Fruit fly (Drosophila melanogaster) whole organism, prepupa: ENCODE data around the gene CG6325.

Experiments used
- Blimp-1 ChIP-seq: fragments of 200-800 bp; sonication (Bioruptor generic); optimal IDR thresholded peaks from 3 replicates; lab custom pipeline; 2017; ENCODE audit warnings: missing biosample characterization, missing genetic modification characterization, mild to moderate bottlenecking, moderate library complexity, missing genetic modification reagents
- CG10631 ChIP-seq: fragments of 200-800 bp; sonication (Bioruptor generic); optimal IDR thresholded peaks from 2 replicates; lab custom pipeline; 2016; ENCODE audit warnings: missing biosample characterization, missing genetic modification characterization
- CG10669 ChIP-seq: fragments of 200-800 bp; sonication (Bioruptor generic); optimal IDR thresholded peaks from 3 replicates; lab custom pipeline; 2018; ENCODE audit warnings: missing biosample characterization, mild to moderate bottlenecking, missing genetic modification characterization, moderate library complexity
- CG11294 ChIP-seq: fragments of 200-800 bp; sonication (Bioruptor generic); IDR thresholded peaks from 2 replicates; pipeline ENCODE4 v1.3.6; 2022; ENCODE audit warnings: missing biosample characterization, missing genetic modification characterization
- CG15336 ChIP-seq: fragments of 200-800 bp; sonication (Bioruptor generic); IDR thresholded peaks from 2 replicates; pipeline ENCODE4 v1.3.6; 2022; ENCODE audit warnings: missing biosample characterization, missing genetic modification characterization
- CG1621 ChIP-seq: fragments of 200-800 bp; sonication (Bioruptor generic); optimal IDR thresholded peaks from 3 replicates; lab custom pipeline; 2018; ENCODE audit warnings: missing biosample characterization, mild to moderate bottlenecking, missing genetic modification characterization
- CG3032 ChIP-seq: fragments of 200-800 bp; optimal IDR thresholded peaks from 2 replicates; lab custom pipeline; 2019; ENCODE audit warnings: missing biosample characterization, mild to moderate bottlenecking, missing genetic modification characterization, moderate library complexity
- CG31627 ChIP-seq: fragments of 200-800 bp; sonication (Bioruptor generic); optimal IDR thresholded peaks from 3 replicates; lab custom pipeline; 2016; ENCODE audit warnings: missing biosample characterization, missing genetic modification characterization
- CG32006 ChIP-seq: fragments of 200-800 bp; sonication (Bioruptor generic); optimal IDR thresholded peaks from 3 replicates; lab custom pipeline; 2017; ENCODE audit warnings: missing biosample characterization, mild to moderate bottlenecking, missing genetic modification characterization
- CG34406 ChIP-seq: fragments of 200-800 bp; sonication (Bioruptor generic); optimal IDR thresholded peaks from 3 replicates; lab custom pipeline; 2016; ENCODE audit warnings: missing biosample characterization, missing genetic modification characterization
- CG4318 ChIP-seq: fragments of 200-800 bp; sonication (Bioruptor generic); optimal IDR thresholded peaks from 3 replicates; lab custom pipeline; 2017; ENCODE audit warnings: missing biosample characterization, mild to moderate bottlenecking, missing genetic modification characterization
- CG6276 ChIP-seq: fragments of 200-800 bp; sonication (Bioruptor generic); optimal IDR thresholded peaks from 2 replicates; lab custom pipeline; 2017; ENCODE audit warnings: missing biosample characterization, mild to moderate bottlenecking, missing genetic modification characterization
- CG6792 ChIP-seq: fragments of 200-800 bp; sonication (Bioruptor generic); optimal IDR thresholded peaks from 3 replicates; lab custom pipeline; 2016; ENCODE audit warnings: missing biosample characterization, missing genetic modification characterization
- CG6808 ChIP-seq: fragments of 200-800 bp; sonication (Bioruptor generic); optimal IDR thresholded peaks from 3 replicates; lab custom pipeline; 2017; ENCODE audit warnings: missing biosample characterization, missing genetic modification characterization, mild to moderate bottlenecking, moderate library complexity, missing genetic modification reagents
- CG7368 ChIP-seq: fragments of 200-800 bp; sonication (Bioruptor generic); optimal IDR thresholded peaks from 3 replicates; lab custom pipeline; 2016; ENCODE audit warnings: missing biosample characterization, missing genetic modification characterization
- CG8319 ChIP-seq: fragments of 200-800 bp; sonication (Bioruptor generic); optimal IDR thresholded peaks from 3 replicates; lab custom pipeline; 2016; ENCODE audit warnings: missing biosample characterization, missing genetic modification characterization
- Eip75B ChIP-seq: fragments of 200-800 bp; sonication (Bioruptor generic); optimal IDR thresholded peaks from 3 replicates; lab custom pipeline; 2016; ENCODE audit warnings: missing biosample characterization, missing genetic modification characterization
- Eip78C ChIP-seq: fragments of 200-800 bp; sonication (Bioruptor generic); peaks from one replicate; lab custom pipeline; 2016; ENCODE audit warnings: missing biosample characterization, missing genetic modification characterization
- Ets21C ChIP-seq: fragments of 200-800 bp; sonication (Bioruptor generic); optimal IDR thresholded peaks from 3 replicates; lab custom pipeline; 2016; ENCODE audit warnings: missing biosample characterization, missing genetic modification characterization
- Ets96B ChIP-seq: fragments of 200-800 bp; optimal IDR thresholded peaks from 2 replicates; lab custom pipeline; 2019; ENCODE audit warnings: missing biosample characterization, mild to moderate bottlenecking, missing genetic modification characterization, moderate library complexity
- Hr38 ChIP-seq: sonication (Bioruptor generic); optimal IDR thresholded peaks from 2 replicates; lab custom pipeline; 2016; ENCODE audit warnings: missing biosample characterization, missing genetic modification characterization
- Hr39 ChIP-seq: fragments of 200-800 bp; sonication (Bioruptor generic); optimal IDR thresholded peaks from 2 replicates; lab custom pipeline; 2016; ENCODE audit warnings: missing biosample characterization, missing genetic modification characterization
- Hr4 ChIP-seq: fragments of 200-800 bp; sonication (Bioruptor generic); optimal IDR thresholded peaks from 3 replicates; lab custom pipeline; 2016; ENCODE audit warnings: missing biosample characterization, missing genetic modification characterization
- OdsH ChIP-seq: fragments of 200-800 bp; sonication (Bioruptor generic); optimal IDR thresholded peaks from 3 replicates; lab custom pipeline; 2016; ENCODE audit warnings: missing biosample characterization, missing genetic modification characterization
- Smox ChIP-seq: fragments of 200-800 bp; sonication (Bioruptor generic); optimal IDR thresholded peaks from 3 replicates; lab custom pipeline; 2016; ENCODE audit warnings: missing biosample characterization, missing genetic modification characterization
- Sox14 ChIP-seq: fragments of 200-800 bp; sonication (Bioruptor generic); optimal IDR thresholded peaks from 3 replicates; lab custom pipeline; 2016; ENCODE audit warnings: missing biosample characterization, missing genetic modification characterization
- achi ChIP-seq: fragments of 200-800 bp; sonication (Bioruptor generic); optimal IDR thresholded peaks from 3 replicates; lab custom pipeline; 2016; ENCODE audit warnings: missing biosample characterization, missing genetic modification characterization
- dac ChIP-seq: fragments of 200-800 bp; sonication (Bioruptor generic); optimal IDR thresholded peaks from 2 replicates; lab custom pipeline; 2017; ENCODE audit warnings: missing biosample characterization, mild to moderate bottlenecking, missing genetic modification characterization
- dsx ChIP-seq: fragments of 200-800 bp; optimal IDR thresholded peaks from 3 replicates; lab custom pipeline; 2019; ENCODE audit warnings: missing biosample characterization, mild to moderate bottlenecking, missing genetic modification characterization, moderate library complexity; ENCODE audit not compliant: poor library complexity, severe bottlenecking
- esn ChIP-seq: fragments of 200-800 bp; sonication (Bioruptor generic); optimal IDR thresholded peaks from 2 replicates; lab custom pipeline; 2016; ENCODE audit warnings: missing biosample characterization, mild to moderate bottlenecking, missing genetic modification characterization, moderate library complexity
- fd59A ChIP-seq: fragments of 200-800 bp; sonication (Bioruptor generic); optimal IDR thresholded peaks from 2 replicates; lab custom pipeline; 2017; ENCODE audit warnings: missing biosample characterization, mild to moderate bottlenecking, missing genetic modification characterization, missing genetic modification reagents
- fd85E ChIP-seq: fragments of 200-800 bp; sonication (Bioruptor generic); optimal IDR thresholded peaks from 3 replicates; lab custom pipeline; 2016; ENCODE audit warnings: missing biosample characterization, missing genetic modification characterization
- fkh ChIP-seq: fragments of 200-800 bp; sonication (Bioruptor generic); optimal IDR thresholded peaks from 3 replicates; lab custom pipeline; 2017; ENCODE audit warnings: missing biosample characterization, mild to moderate bottlenecking, missing genetic modification characterization, moderate library complexity
- net ChIP-seq: fragments of 200-800 bp; sonication (Bioruptor generic); optimal IDR thresholded peaks from 3 replicates; lab custom pipeline; 2016; ENCODE audit warnings: missing biosample characterization, missing genetic modification characterization
- pdm3 ChIP-seq: fragments of 200-800 bp; sonication (Bioruptor generic); optimal IDR thresholded peaks from 3 replicates; lab custom pipeline; 2016; ENCODE audit warnings: missing biosample characterization, missing genetic modification characterization
- salr ChIP-seq, 2 experiments: fragments of 200-800 bp; sonication (Bioruptor generic); optimal IDR thresholded peaks; 3 replicates each; lab custom pipeline; 2016 to 2018; ENCODE audit warnings: missing biosample characterization in 2 of 2, missing genetic modification characterization in 2 of 2, mild to moderate bottlenecking in 1 of 2
- spab ChIP-seq: fragments of 200-800 bp; sonication (Bioruptor generic); optimal IDR thresholded peaks from 2 replicates; lab custom pipeline; 2017; ENCODE audit warnings: missing biosample characterization, mild to moderate bottlenecking, missing genetic modification characterization, missing genetic modification reagents
- topi ChIP-seq: fragments of 200-800 bp; sonication (Bioruptor generic); optimal IDR thresholded peaks from 3 replicates; lab custom pipeline; 2016; ENCODE audit warnings: missing biosample characterization, missing genetic modification characterization
- vri ChIP-seq: fragments of 200-800 bp; sonication (Bioruptor generic); optimal IDR thresholded peaks from 3 replicates; lab custom pipeline; 2016; ENCODE audit warnings: missing biosample characterization, mild to moderate bottlenecking, missing genetic modification characterization

CG6325 gene

dm6 chr3R:10390914-10391377, 16.1 kb downstream of the CG6325 start (continued):
- peak; percentile 94 for TF ChIP-seq fkh (GFP tag; lab: Kevin White, UChicago)
- TF ChIP-seq CG6792 = peak; percentile 32
- no peak for TF ChIP-seq dac
- TF ChIP-seq net (GFP tag; lab: Kevin White, UChicago) = peak; percentile 31
- TF ChIP-seq Hr39 (GFP tag; lab: Kevin White, UChicago) = no peak
- no peak for TF ChIP-seq Blimp-1 (GFP tag; lab: Kevin White, UChicago)
- TF ChIP-seq CG6808 (GFP tag; lab: Kevin White, UChicago) = peak; percentile 37
- TF ChIP-seq Smox (GFP tag; lab: Kevin White, UChicago) = no peak
- TF ChIP-seq CG7368 (GFP tag; lab: Kevin White, UChicago) = peak; percentile 34
- TF ChIP-seq Hr4 (GFP tag; lab: Kevin White, UChicago) = no peak
- no peak for TF ChIP-seq Ets21C (GFP tag; lab: Kevin White, UChicago)
- TF ChIP-seq CG8319 (GFP tag; lab: Kevin White, UChicago) = no peak
- no peak for TF ChIP-seq CG11294 (GFP tag; lab: Robert Waterston, UW)
- TF ChIP-seq CG34406 (GFP tag; lab: Kevin White, UChicago) = no peak
- TF ChIP-seq CG32006 (GFP tag; lab: Kevin White, UChicago) = no peak
- TF ChIP-seq fd59A = no peak
- TF ChIP-seq CG4318 (GFP tag; lab: Kevin White, UChicago) = no peak
- peak; percentile 2 for TF ChIP-seq OdsH (GFP tag; lab: Kevin White, UChicago)
- TF ChIP-seq Ets96B = no peak
- no peak for TF ChIP-seq salr (GFP tag; optimal IDR thresholded peaks at IDR 0.05; lab: Kevin White, UChicago)
- TF ChIP-seq CG10631 (GFP tag; lab: Kevin White, UChicago) = no peak
- TF ChIP-seq vri (GFP tag; lab: Kevin White, UChicago) = peak; percentile 84
- no peak for TF ChIP-seq dsx (GFP tag; lab: Kevin White, UChicago)
- TF ChIP-seq Hr38 (GFP tag; lab: Kevin White, UChicago) = no peak
- peak; percentile 13 for TF ChIP-seq esn (GFP tag; lab: Kevin White, UChicago)
- TF ChIP-seq Eip75B (GFP tag; lab: Kevin White, UChicago) = peak; percentile 33
- TF ChIP-seq CG3032 = no peak

DNA sequence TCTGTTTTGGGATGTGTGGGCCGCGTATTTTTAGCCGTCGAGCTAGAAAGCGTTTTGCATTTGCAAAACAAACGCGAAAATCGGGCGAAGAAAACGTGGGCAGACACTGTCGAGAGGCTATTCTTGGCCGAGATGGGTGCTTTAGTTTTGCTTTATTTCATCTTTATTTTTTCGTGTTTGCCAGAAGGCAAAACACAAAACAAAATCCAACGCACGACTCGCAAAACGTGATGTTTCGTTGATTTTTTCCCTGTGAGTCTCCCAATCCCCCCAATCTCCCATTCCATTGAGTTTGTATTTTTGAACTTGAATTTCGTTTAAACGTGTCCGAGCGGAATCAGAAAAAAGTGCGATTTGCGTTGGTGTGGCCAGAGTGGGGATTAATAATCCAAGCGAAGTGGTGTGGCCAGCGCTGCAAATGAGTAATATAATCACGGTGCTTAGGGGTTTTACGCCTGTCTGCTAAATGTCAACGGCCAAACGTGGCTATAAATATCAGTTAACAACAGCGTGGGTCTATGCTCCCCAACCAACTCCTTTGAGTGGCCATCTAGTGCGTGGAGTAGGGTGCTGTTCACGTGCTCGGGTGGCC, 17.1 kb downstream of the CG6325 start:
- TF ChIP-seq achi (GFP tag; lab: Kevin White, UChicago) (no peak), fd85E (GFP tag; lab: Kevin White, UChicago) (no peak), Sox14 (GFP tag; lab: Kevin White, UChicago) (no peak), salr (GFP tag; optimal IDR thresholded peaks at IDR 0.05; lab: Kevin White, UChicago) (no peak), Eip78C (GFP tag; lab: Kevin White, UChicago) (peak; percentile 31), pdm3 (no peak), CG11294 (GFP tag; lab: Robert Waterston, UW) (no peak), Smox (GFP tag; lab: Kevin White, UChicago) (no peak), spab (GFP tag; lab: Kevin White, UChicago) (no peak), CG7368 (GFP tag; lab: Kevin White, UChicago) (no peak), CG6808 (GFP tag; lab: Kevin White, UChicago) (peak; percentile 19), fkh (GFP tag; lab: Kevin White, UChicago) (no peak), CG6276 (GFP tag; lab: Kevin White, UChicago) (peak; percentile 57), CG1621 (peak; percentile 46), CG31627 (GFP tag; lab: Kevin White, UChicago) (no peak), CG10669 (GFP tag; lab: Kevin White, UChicago) (no peak), CG15336 (GFP tag; lab: Robert Waterston, UW) (0 out of 2 replicates have a peak, but pooled peaks have one; percentile 13), topi (GFP tag; lab: Kevin White, UChicago) (no peak)
